Worm (Caenorhabditis elegans): Measurements from ENCODE around the gene B0464.6.
A peak's percentile ranks its signal among the peaks of the same experiment; 100 is the strongest.

Gene B0464.6

ce11 chrIII:9509764-9510370 lies 44.1 kb upstream of the B0464.6 start:
- TF ChIP-seq unc-120 (tag; optimal IDR thresholded peaks at IDR 0.05; ENCODE audit: poor library complexity, severe bottlenecking) (peak; percentile 23), ces-1 (GFP tag; optimal IDR thresholded peaks at IDR 0.05) (peak; percentile 94), unc-62 (GFP tag; optimal IDR thresholded peaks at IDR 0.05) (peak; percentile 45), blmp-1 (tag; optimal IDR thresholded peaks at IDR 0.05) (no peak)

- TF ChIP-seq ceh-43 (GFP tag; optimal IDR thresholded peaks at IDR 0.05) (no peak), unc-62 (GFP tag; optimal IDR thresholded peaks at IDR 0.05) (peak; percentile 38), ces-1 (GFP tag; optimal IDR thresholded peaks at IDR 0.05) (peak; percentile 6), lsy-2 (tag; optimal IDR thresholded peaks at IDR 0.05) (peak; percentile 38), mep-1 (tag; optimal IDR thresholded peaks at IDR 0.05) (peak; percentile 71), snpc-4 (tag; optimal IDR thresholded peaks at IDR 0.05) (no peak), nhr-237 (tag; optimal IDR thresholded peaks at IDR 0.05) (peak; percentile 19)
Observed at ce11 chrIII:9507799-9508198, 42.0 kb upstream of the B0464.6 start, which contains the start of gene vha-14. vha-14 (plus strand) TSS chrIII:9508100.

ce11 chrIII:9504347-9504746 lies 38.6 kb upstream of the B0464.6 start:
- TF ChIP-seq ceh-83 (GFP tag; optimal IDR thresholded peaks at IDR 0.05), result no peak
- TF ChIP-seq sem-2 (GFP tag; optimal IDR thresholded peaks at IDR 0.05), result no peak
- no peak for TF ChIP-seq zip-8 (tag; optimal IDR thresholded peaks at IDR 0.05)
- no peak for TF ChIP-seq ham-2 (GFP tag; optimal IDR thresholded peaks at IDR 0.05)
- no peak for TF ChIP-seq ztf-11 (tag; optimal IDR thresholded peaks at IDR 0.05)
- TF ChIP-seq pha-4 (tag; optimal IDR thresholded peaks at IDR 0.05), result no peak
- no peak for TF ChIP-seq nhr-76 (tag; optimal IDR thresholded peaks at IDR 0.05)
- no peak for TF ChIP-seq mab-5 (tag; optimal IDR thresholded peaks at IDR 0.05)
- TF ChIP-seq mep-1 (tag; optimal IDR thresholded peaks at IDR 0.05), result no peak

- TF ChIP-seq unc-39 (tag; optimal IDR thresholded peaks at IDR 0.05), result no peak
- no peak for TF ChIP-seq nhr-237 (tag; optimal IDR thresholded peaks at IDR 0.05)
Observed at ce11 chrIII:9502155-9502714, 36.5 kb upstream of the B0464.6 start.

- no peak for TF ChIP-seq lin-13 (tag; optimal IDR thresholded peaks at IDR 0.05)
Observed at ce11 chrIII:9501072-9501471, 35.3 kb upstream of the B0464.6 start.

ce11 chrIII:9500267-9500666 lies 34.5 kb upstream of the B0464.6 start, which contains the start of gene sod-4:
sod-4 (minus strand) TSS chrIII:9500375.
- TF ChIP-seq hlh-1 (tag; optimal IDR thresholded peaks at IDR 0.05), result no peak
- no peak for TF ChIP-seq mep-1 (tag; optimal IDR thresholded peaks at IDR 0.05)
- TF ChIP-seq elt-1 (tag; optimal IDR thresholded peaks at IDR 0.05; ENCODE audit: borderline replicate concordance, insufficient read depth), result no peak

- TF ChIP-seq zip-8 (tag; optimal IDR thresholded peaks at IDR 0.05), result peak; percentile 94
- TF ChIP-seq ceh-39 (tag; optimal IDR thresholded peaks at IDR 0.05), result no peak
- TF ChIP-seq ceh-83 (GFP tag; optimal IDR thresholded peaks at IDR 0.05), result no peak
Observed at ce11 chrIII:9497412-9497811, 31.6 kb upstream of the B0464.6 start.

ce11 chrIII:9496083-9496482 lies 30.3 kb upstream of the B0464.6 start:
- TF ChIP-seq tbx-8 (GFP tag; optimal IDR thresholded peaks at IDR 0.05) (no peak), bed-3 (GFP tag; optimal IDR thresholded peaks at IDR 0.05) (no peak), lsy-2 (tag; optimal IDR thresholded peaks at IDR 0.05) (no peak), lin-32 (GFP tag; optimal IDR thresholded peaks at IDR 0.05) (no peak), blmp-1 (tag; optimal IDR thresholded peaks at IDR 0.05) (no peak), drap-1 (GFP tag; optimal IDR thresholded peaks at IDR 0.05) (no peak), mls-2 (tag; optimal IDR thresholded peaks at IDR 0.05) (no peak), elt-3 (tag; optimal IDR thresholded peaks at IDR 0.05) (no peak), mab-5 (tag; optimal IDR thresholded peaks at IDR 0.05) (no peak), nhr-2 (tag; optimal IDR thresholded peaks at IDR 0.05) (no peak), lin-13 (tag; optimal IDR thresholded peaks at IDR 0.05) (no peak), ceh-83 (GFP tag; optimal IDR thresholded peaks at IDR 0.05) (no peak), flh-1 (GFP tag; optimal IDR thresholded peaks at IDR 0.05) (no peak), elt-1 (tag; optimal IDR thresholded peaks at IDR 0.05; ENCODE audit: borderline replicate concordance, insufficient read depth) (no peak), unc-120 (tag; optimal IDR thresholded peaks at IDR 0.05; ENCODE audit: poor library complexity, severe bottlenecking) (no peak), unc-62 (GFP tag; optimal IDR thresholded peaks at IDR 0.05) (no peak), ham-2 (GFP tag; optimal IDR thresholded peaks at IDR 0.05) (no peak), nhr-237 (tag; optimal IDR thresholded peaks at IDR 0.05) (no peak), sem-2 (GFP tag; optimal IDR thresholded peaks at IDR 0.05) (no peak)

All from whole organism, mixed stage, embryonic.